Worm (Caenorhabditis elegans) whole organism, late embryonic: Measurements from ENCODE around the gene rbbp-5.

Experiments used
- Y22D7AL.16 ChIP-seq: sonication (generic microtip); optimal IDR thresholded peaks from 2 replicates; lab custom pipeline; 2016; ENCODE audit warnings: missing genetic modification characterization, missing compliant biosample characterization
- dve-1 ChIP-seq: sonication (generic microtip); optimal IDR thresholded peaks from 2 replicates; lab custom pipeline; 2017; ENCODE audit warnings: antibody characterized with exemption, mild to moderate bottlenecking, missing genetic modification characterization, missing compliant biosample characterization
- fkh-10 ChIP-seq: fragments of 150-350 bp; optimal IDR thresholded peaks from 2 replicates; lab custom pipeline; 2014; ENCODE audit warnings: missing biosample characterization, missing genetic modification reagents, missing genetic modification characterization
- hlh-13 ChIP-seq: fragments of 200-800 bp; sonication (Bioruptor generic); optimal IDR thresholded peaks from 2 replicates; lab custom pipeline; 2018; ENCODE audit warnings: mild to moderate bottlenecking, missing genetic modification characterization, missing compliant biosample characterization
- nhr-11 ChIP-seq: fragments of 150-350 bp; optimal IDR thresholded peaks from 2 replicates; lab custom pipeline; 2014; ENCODE audit warnings: missing biosample characterization, missing genetic modification characterization
- pqm-1 ChIP-seq: sonication (generic microtip); optimal IDR thresholded peaks from 2 replicates; lab custom pipeline; 2016; ENCODE audit warnings: missing genetic modification characterization, missing compliant biosample characterization
- rnt-1 ChIP-seq: sonication (generic microtip); optimal IDR thresholded peaks from 2 replicates; lab custom pipeline; 2016; ENCODE audit warnings: missing genetic modification characterization, missing compliant biosample characterization
- unc-55 ChIP-seq: sonication (generic microtip); optimal IDR thresholded peaks from 2 replicates; lab custom pipeline; 2017; ENCODE audit warnings: missing biosample characterization, missing genetic modification reagents, missing genetic modification characterization

ce11 chrII:6055927-6056326 lies 41.7 kb upstream of the rbbp-5 start, which contains the start of gene R12C12.7:
- TF ChIP-seq Y22D7AL.16 (tag; lab: Kevin White, UChicago) (no peak), hlh-13 (GFP tag; lab: Kevin White, UChicago) (no peak), fkh-10 (GFP tag; lab: Kevin White, UChicago) (no peak), rnt-1 (tag; lab: Kevin White, UChicago) (no peak), dve-1 (tag; lab: Kevin White, UChicago) (no peak), unc-55 (GFP tag; lab: Kevin White, UChicago) (no peak), nhr-11 (no peak), pqm-1 (tag; lab: Kevin White, UChicago) (no peak)
